Worm (Caenorhabditis elegans) whole organism, young adult: Measurements from ENCODE around the gene sut-1.

ENCODE experiments used
- hrde-1 ChIP-seq: sonication (generic microtip); optimal IDR thresholded peaks from 2 replicates; lab custom pipeline; 2016; ENCODE audit warnings: missing genetic modification characterization, mild to moderate bottlenecking, missing compliant biosample characterization, moderate library complexity, missing genotype, missing genetic modification reagents, borderline replicate concordance
- rcor-1 ChIP-seq: fragments of 200-800 bp; sonication (Bioruptor generic); IDR thresholded peaks from 2 replicates; pipeline ENCODE4 v1.3.6; 2022; ENCODE audit warnings: missing genetic modification reagents, missing genetic modification characterization, missing compliant biosample characterization
- snpc-4 ChIP-seq, 5 experiments: fragments of 150-350 bp in 1 of 5; sonication (generic microtip) in 4 of 5; optimal IDR thresholded peaks; 2 replicates each; lab custom pipeline; 2014 to 2018; ENCODE audit warnings: missing genetic modification characterization in 5 of 5, missing biosample characterization in 3 of 5, antibody characterized with exemption in 2 of 5, mild to moderate bottlenecking in 2 of 5, missing compliant biosample characterization in 2 of 5, missing genotype in 2 of 5, moderate library complexity in 2 of 5, missing genetic modification reagents in 1 of 5

ce11 chrII:1163275-1163674, 40.2 kb upstream of the sut-1 start, which contains the start of gene T23F4.2:
- TF ChIP-seq snpc-4 (GFP tag; optimal IDR thresholded peaks at IDR 0.05; lab: Kevin White, UChicago): no peak
- no peak for TF ChIP-seq snpc-4 (tag; optimal IDR thresholded peaks at IDR 0.05; lab: Kevin White, UChicago)
- TF ChIP-seq hrde-1 (tag; lab: Kevin White, UChicago): no peak
- no peak for TF ChIP-seq rcor-1 (GFP tag; lab: Robert Waterston, UW)
